Fruit fly (Drosophila melanogaster): Measurements from ENCODE around the gene CG16721.

CG16721 gene

DNA sequence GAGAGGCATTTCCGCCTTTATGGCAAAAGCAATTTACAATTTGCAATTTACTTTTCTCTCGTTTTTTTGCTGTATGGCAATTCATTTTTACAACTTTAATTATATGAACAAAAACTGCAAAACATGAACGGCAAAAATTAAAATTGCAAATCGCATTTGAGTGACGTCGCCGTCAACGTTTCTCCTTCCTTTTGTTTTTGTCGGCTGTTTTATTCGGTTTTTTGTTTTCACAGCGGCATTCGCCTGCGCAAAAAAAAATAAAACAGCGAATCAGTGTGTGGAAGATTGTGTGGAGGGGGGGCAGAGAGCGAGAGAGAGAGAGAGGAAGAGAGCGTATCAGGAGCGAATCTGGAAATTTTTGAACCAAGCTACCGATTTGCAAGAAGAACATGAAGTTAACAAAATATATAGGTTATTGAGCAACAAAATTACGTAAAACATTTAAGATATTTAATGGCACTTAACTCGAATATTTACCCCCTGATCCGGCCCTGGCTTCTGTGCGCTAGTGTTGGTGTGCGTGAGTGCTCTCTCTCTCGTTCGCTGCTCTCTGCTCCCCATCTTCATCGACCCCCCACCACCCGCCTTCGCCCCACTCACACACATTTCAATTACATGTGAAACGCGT, 38.9 kb downstream of the CG16721 start (continued):
- TF ChIP-seq Camta (GFP tag; optimal IDR thresholded peaks at IDR 0.05) = peak; percentile 99
- TF ChIP-seq gcm (GFP tag; optimal IDR thresholded peaks at IDR 0.05) = peak; percentile 96
- no peak for TF ChIP-seq CG15479 (GFP tag; optimal IDR thresholded peaks at IDR 0.05)
- TF ChIP-seq trh (GFP tag; optimal IDR thresholded peaks at IDR 0.05) = peak; percentile 97
- peak; percentile 97 for TF ChIP-seq Max (GFP tag; optimal IDR thresholded peaks at IDR 0.05)
- TF ChIP-seq Asciz (GFP tag; optimal IDR thresholded peaks at IDR 0.05) = peak; percentile 98
- TF ChIP-seq CG2678 (tag; optimal IDR thresholded peaks at IDR 0.05) = peak; percentile 99
- peak; percentile 97 for TF ChIP-seq CG6854 (GFP tag; optimal IDR thresholded peaks at IDR 0.05)
- TF ChIP-seq E2f1 (GFP tag; IDR thresholded peaks at IDR 0.05) = peak; percentile 99
- peak; percentile 98 for TF ChIP-seq dan (GFP tag; IDR thresholded peaks at IDR 0.05)
- peak; percentile 99 for TF ChIP-seq ase (GFP tag; IDR thresholded peaks at IDR 0.05)
- TF ChIP-seq Nf-YA (GFP tag; IDR thresholded peaks at IDR 0.05) = peak; percentile 98
- TF ChIP-seq lab (GFP tag; optimal IDR thresholded peaks at IDR 0.05) = peak; percentile 100
- TF ChIP-seq CG10431 (GFP tag; optimal IDR thresholded peaks at IDR 0.05) = peak; percentile 90
- peak; percentile 99 for TF ChIP-seq Hr3 (GFP tag; optimal IDR thresholded peaks at IDR 0.05)
- TF ChIP-seq Pdp1 (GFP tag; optimal IDR thresholded peaks at IDR 0.05) = peak; percentile 99
- peak; percentile 61 for TF ChIP-seq Scr (GFP tag; IDR thresholded peaks at IDR 0.05; ENCODE audit: partially characterized antibody)
- TF ChIP-seq MTF-1 (GFP tag; optimal IDR thresholded peaks at IDR 0.05; ENCODE audit: borderline replicate concordance) = peak; percentile 96
- peak; percentile 99 for TF ChIP-seq CG16863 (GFP tag; optimal IDR thresholded peaks at IDR 0.05)
- TF ChIP-seq ranshi (GFP tag; IDR thresholded peaks at IDR 0.05) = peak; percentile 100
- TF ChIP-seq CG1233 (GFP tag; optimal IDR thresholded peaks at IDR 0.05) = peak; percentile 98
- peak; percentile 99 for TF ChIP-seq H2.0 (GFP tag; IDR thresholded peaks at IDR 0.05)
- peak; percentile 98 for TF ChIP-seq CG12219 (GFP tag; optimal IDR thresholded peaks at IDR 0.05)
- TF ChIP-seq CG16779 (GFP tag; IDR thresholded peaks at IDR 0.05) = peak; percentile 99
- TF ChIP-seq kni (GFP tag; optimal IDR thresholded peaks at IDR 0.05) = peak; percentile 78
- no peak for TF ChIP-seq Lpt (GFP tag; optimal IDR thresholded peaks at IDR 0.05)
- peak; percentile 100 for TF ChIP-seq CG32532 (GFP tag; IDR thresholded peaks at IDR 0.05)
- peak; percentile 96 for TF ChIP-seq aop (GFP tag; IDR thresholded peaks at IDR 0.05)
- peak; percentile 98 for TF ChIP-seq ems (GFP tag; optimal IDR thresholded peaks at IDR 0.05)
- peak; percentile 100 for TF ChIP-seq CG12236 (GFP tag; optimal IDR thresholded peaks at IDR 0.05)
- peak; percentile 96 for TF ChIP-seq CG12104 (GFP tag; optimal IDR thresholded peaks at IDR 0.05)
- TF ChIP-seq Blimp-1 (GFP tag; optimal IDR thresholded peaks at IDR 0.05) = peak; percentile 96
- TF ChIP-seq Hand (GFP tag; optimal IDR thresholded peaks at IDR 0.05) = peak; percentile 97
- TF ChIP-seq Ets65A (GFP tag) = peak; percentile 100
- peak; percentile 99 for TF ChIP-seq Atf6 (GFP tag; IDR thresholded peaks at IDR 0.05)
- TF ChIP-seq slbo (GFP tag; IDR thresholded peaks at IDR 0.05) = peak; percentile 100
- peak; percentile 95 for TF ChIP-seq D19B (GFP tag; optimal IDR thresholded peaks at IDR 0.05)
- TF ChIP-seq sob (GFP tag; IDR thresholded peaks at IDR 0.05) = peak; percentile 100
- TF ChIP-seq bsh (GFP tag; optimal IDR thresholded peaks at IDR 0.05) = peak; percentile 99
- TF ChIP-seq CG17912 (GFP tag; optimal IDR thresholded peaks at IDR 0.05) = peak; percentile 89
- peak in 1 of 2 experiments; percentile 70 for TF ChIP-seq insv (GFP tag; optimal IDR thresholded peaks at IDR 0.05)
- TF ChIP-seq CG9215 (GFP tag; IDR thresholded peaks at IDR 0.05) = peak; percentile 99
- TF ChIP-seq CG11504 (tag; optimal IDR thresholded peaks at IDR 0.05) = peak; percentile 98
- peak; percentile 95 for TF ChIP-seq CG11560 (tag; IDR thresholded peaks at IDR 0.05)
- TF ChIP-seq CG13894 (tag; optimal IDR thresholded peaks at IDR 0.05) = peak; percentile 99
- peak; percentile 98 for TF ChIP-seq CG8924 (tag; optimal IDR thresholded peaks at IDR 0.05)
- TF ChIP-seq CG34224 (GFP tag; IDR thresholded peaks at IDR 0.05; ENCODE audit: partially characterized antibody) = peak; percentile 90
- peak; percentile 98 for TF ChIP-seq CG12071 (GFP tag; optimal IDR thresholded peaks at IDR 0.05)
- TF ChIP-seq nerfin-1 (tag; optimal IDR thresholded peaks at IDR 0.05) = peak; percentile 96
